Fruit fly (Drosophila melanogaster) S2 (cell line): ENCODE data around the gene Or85a.

ENCODE experiments used
- CG8478 ChIP-seq: fragments of >200 bp; optimal IDR thresholded peaks from 2 replicates; lab custom pipeline; 2018
- CTCF ChIP-seq, 2 experiments: fragments of >200 bp; optimal IDR thresholded peaks; 2 replicates each; lab custom pipeline; 2018

The Or85a gene

dm6 chr3R:8327967-8328789 lies 6.6 kb downstream of the Or85a start:
- TF ChIP-seq CTCF (optimal IDR thresholded peaks at IDR 0.05; lab: Kevin White, UChicago) (no peak), CG8478 (lab: Kevin White, UChicago) (no peak)

DNA sequence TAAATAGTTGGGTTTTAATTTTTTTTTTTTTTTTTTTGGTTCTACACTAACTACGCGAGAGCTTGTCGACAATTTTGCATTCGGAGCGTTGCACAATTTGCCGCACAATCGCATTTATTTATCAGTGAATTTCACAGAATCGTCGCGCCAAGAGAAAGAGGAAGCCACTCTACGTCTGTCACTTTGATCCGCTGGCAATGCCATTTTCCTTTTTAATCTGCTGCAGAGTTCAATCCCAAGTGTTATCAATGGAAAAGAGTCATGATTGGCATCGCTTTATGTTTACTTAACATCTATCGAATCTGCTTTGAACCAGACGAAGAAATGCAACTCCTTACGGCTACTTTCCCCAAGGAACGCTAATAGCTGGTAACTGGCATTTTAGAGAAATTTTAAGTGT lies 8.1 kb downstream of the Or85a start:
- no peak for TF ChIP-seq CG8478 (lab: Kevin White, UChicago)
- no peak for TF ChIP-seq CTCF (optimal IDR thresholded peaks at IDR 0.05; lab: Kevin White, UChicago)

- TF ChIP-seq CG8478 (lab: Kevin White, UChicago) (no peak), CTCF (optimal IDR thresholded peaks at IDR 0.05; lab: Kevin White, UChicago) (no peak)
These were observed 12.4 kb downstream of the Or85a start, which contains the start of gene Poxm for dm6 chr3R:8333768-8334470. Poxm (minus strand) TSS chr3R:8333792.

DNA sequence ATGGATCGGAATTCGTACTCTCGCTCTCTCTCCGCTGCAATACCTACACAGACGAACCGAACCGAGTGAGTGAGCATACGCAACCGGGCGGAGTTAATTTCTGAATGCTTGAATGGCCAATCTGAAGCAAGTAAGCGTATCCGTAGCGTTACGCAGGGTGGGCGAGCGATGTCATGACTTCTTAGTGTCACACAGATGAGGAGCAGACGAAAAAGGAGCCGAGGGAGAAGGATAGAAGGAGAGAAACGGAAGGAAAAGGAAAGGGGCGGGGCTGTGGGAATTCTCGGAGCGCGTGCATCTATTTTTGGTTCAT lies 12.9 kb downstream of the Or85a start:
- no peak for TF ChIP-seq CTCF (optimal IDR thresholded peaks at IDR 0.05; lab: Kevin White, UChicago)
- no peak for TF ChIP-seq CG8478 (lab: Kevin White, UChicago)

- TF ChIP-seq CG8478 (lab: Kevin White, UChicago) (no peak), CTCF (optimal IDR thresholded peaks at IDR 0.05; lab: Kevin White, UChicago) (no peak)
These were observed 13.4 kb downstream of the Or85a start for dm6 chr3R:8334982-8335381.

dm6 chr3R:8336012-8336567 lies 14.5 kb downstream of the Or85a start:
- TF ChIP-seq CTCF (optimal IDR thresholded peaks at IDR 0.05; lab: Kevin White, UChicago) (no peak), CG8478 (lab: Kevin White, UChicago) (no peak)

DNA sequence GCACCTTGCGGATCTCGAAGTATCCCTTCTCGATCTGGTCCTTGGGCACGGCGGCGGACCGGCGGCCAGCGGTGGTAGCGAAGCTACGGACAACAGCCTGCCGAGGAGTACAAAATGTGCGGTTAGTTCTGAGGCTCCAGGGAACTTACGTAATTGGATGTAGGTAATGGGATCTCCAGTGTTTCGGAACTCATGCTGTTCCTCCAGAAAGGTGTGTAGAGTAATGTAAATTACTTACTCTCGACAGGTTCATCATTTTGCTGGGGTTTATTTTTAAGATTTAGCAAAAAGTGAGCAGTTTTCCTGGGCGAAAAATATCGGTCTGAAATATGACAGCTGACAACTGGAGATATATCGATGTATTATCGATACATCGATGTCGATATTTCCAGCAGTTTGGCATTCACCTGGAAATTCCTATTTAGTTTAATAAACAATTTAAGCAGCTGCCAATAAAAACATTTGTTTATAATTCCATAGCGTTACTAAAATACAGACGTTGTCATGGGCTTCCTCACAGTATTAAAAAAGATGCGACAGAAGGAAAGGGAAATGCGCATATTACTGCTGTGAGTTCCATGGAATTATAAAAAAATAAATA lies 19.2 kb downstream of the Or85a start, which contains the start of the genes COX7A and Arl2:
Gene COX7A (minus strand): TSS at position 369 of the 601 bp plus-strand sequence.
Gene Arl2 (plus strand): TSS at position 426 of the 601 bp plus-strand sequence.
- peak in 1 of 2 experiments; percentile 16 for TF ChIP-seq CTCF (optimal IDR thresholded peaks at IDR 0.05; lab: Kevin White, UChicago)
- TF ChIP-seq CG8478 (lab: Kevin White, UChicago): no peak

DNA sequence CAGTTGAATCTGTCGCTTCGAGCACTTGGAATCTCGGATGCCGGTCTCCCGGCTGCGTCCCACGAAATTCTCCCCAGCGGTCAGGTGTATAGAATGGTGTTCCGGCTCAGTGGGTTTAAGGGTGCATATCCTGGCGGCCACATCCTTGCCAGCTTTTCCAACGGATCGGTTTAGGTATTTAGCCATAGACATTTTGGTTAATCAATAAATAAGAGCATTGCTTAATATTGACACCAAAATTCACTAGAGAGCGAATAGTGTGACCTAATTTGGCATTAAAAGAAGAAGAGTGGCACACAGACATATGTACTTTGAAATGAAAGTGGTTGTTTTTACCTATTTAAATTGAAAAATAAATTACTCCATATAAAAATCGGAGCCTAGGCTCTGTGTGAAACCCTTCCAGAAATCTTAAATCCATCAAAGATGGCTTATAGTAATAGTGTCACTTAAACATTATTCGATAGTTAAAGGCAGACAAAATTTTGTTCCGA lies 21.8 kb downstream of the Or85a start, which contains the start of the genes PNKP and COX7AL:
Gene PNKP (minus strand): TSS at position 266 of the 494 bp plus-strand sequence.
Gene COX7AL (plus strand): TSS at position 419 of the 494 bp plus-strand sequence.
- no peak for TF ChIP-seq CTCF (optimal IDR thresholded peaks at IDR 0.05; lab: Kevin White, UChicago)
- no peak for TF ChIP-seq CG8478 (lab: Kevin White, UChicago)

DNA sequence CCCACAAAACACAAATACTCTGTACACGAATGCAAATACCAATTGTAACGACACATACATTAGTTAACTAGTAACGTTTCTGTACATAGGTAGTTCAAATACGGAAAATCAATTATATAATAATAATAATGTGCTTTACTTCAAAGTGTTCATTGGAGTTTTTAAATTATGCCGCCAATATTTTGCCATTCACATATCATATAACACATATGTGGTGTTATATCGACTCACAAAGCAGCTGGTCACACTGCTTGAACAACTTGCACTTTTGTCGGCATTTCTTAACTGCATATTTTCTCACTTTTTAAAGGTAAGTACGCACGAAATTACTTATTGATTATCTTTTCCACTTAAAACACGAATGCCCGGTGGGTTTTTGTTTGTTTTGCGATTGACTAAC lies 22.6 kb downstream of the Or85a start, which contains the start of gene DppIII:
Gene DppIII (plus strand): TSS at position 227 of the 400 bp plus-strand sequence.
- TF ChIP-seq CTCF (optimal IDR thresholded peaks at IDR 0.05; lab: Kevin White, UChicago) (no peak), CG8478 (lab: Kevin White, UChicago) (no peak)

- no peak for TF ChIP-seq CTCF (optimal IDR thresholded peaks at IDR 0.05; lab: Kevin White, UChicago)
- no peak for TF ChIP-seq CG8478 (lab: Kevin White, UChicago)
These were observed 25.7 kb downstream of the Or85a start, which contains the start of gene CG7352 for dm6 chr3R:8347279-8347678. CG7352 (plus strand) TSS chr3R:8347579.

DNA sequence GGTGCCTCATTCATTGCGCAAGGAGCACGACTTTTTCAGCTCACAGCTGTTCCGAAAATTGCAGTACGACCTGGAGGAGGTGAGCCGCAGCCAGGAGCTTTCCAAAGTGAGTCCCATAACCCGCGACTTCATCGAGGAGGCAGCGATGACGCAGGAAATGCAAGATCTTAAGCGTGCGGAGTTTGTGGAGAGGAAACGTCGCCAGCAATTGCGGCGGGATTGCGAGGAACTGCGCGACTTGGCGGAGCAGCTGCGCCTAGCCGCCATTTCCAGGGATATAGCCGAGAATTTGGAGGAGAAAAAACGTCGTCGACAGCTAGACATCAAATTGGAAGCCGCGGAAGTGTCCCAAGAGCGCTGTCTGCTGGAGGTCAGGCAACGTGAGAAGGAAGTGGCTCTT lies 26.3 kb downstream of the Or85a start:
- TF ChIP-seq CG8478 (lab: Kevin White, UChicago) (no peak), CTCF (optimal IDR thresholded peaks at IDR 0.05; lab: Kevin White, UChicago) (no peak)

dm6 chr3R:8349106-8349448 lies 27.5 kb downstream of the Or85a start:
- TF ChIP-seq CTCF (optimal IDR thresholded peaks at IDR 0.05; lab: Kevin White, UChicago) (no peak), CG8478 (lab: Kevin White, UChicago) (no peak)

DNA sequence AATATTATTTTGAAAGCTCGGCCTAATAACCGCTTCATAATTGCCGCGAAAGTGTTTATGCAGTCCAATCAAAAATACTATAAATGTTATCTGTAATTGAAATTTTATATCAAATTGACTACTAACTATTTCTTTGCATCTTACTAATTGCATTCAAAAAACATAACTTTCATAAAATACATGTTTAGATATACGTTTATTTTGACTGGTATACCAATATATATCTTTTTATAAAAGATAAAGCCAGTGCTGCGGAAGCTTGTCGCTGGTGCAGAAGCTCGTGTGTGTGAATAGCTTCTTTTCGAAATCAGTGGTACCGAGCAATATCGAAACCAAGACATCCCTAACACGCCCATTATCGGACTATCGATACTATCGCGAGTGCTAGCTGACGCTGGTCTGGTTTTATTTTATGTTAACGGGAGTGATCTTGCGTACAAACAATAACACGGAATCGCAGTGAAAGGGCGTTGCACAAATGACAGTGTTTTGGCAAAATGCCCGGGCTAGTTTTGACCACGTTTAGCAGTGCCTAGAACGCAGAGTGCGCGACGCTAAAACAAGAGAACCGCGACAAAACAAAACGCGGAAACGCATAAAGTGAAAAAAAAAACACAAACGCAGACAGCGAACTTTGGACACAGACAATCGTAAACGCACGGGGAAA lies 28.0 kb downstream of the Or85a start, which contains the start of gene Atg13:
Gene Atg13 (plus strand): TSS at position 367 of the 667 bp plus-strand sequence.
- no peak for TF ChIP-seq CTCF (optimal IDR thresholded peaks at IDR 0.05; lab: Kevin White, UChicago)
- no peak for TF ChIP-seq CG8478 (lab: Kevin White, UChicago)
